Fruit fly (Drosophila melanogaster) whole organism, embryonic: ENCODE results near the gene CG32379.
A peak's percentile ranks its signal among the peaks of the same experiment; 100 is the strongest.

ENCODE experiments used
- Atf-2 ChIP-seq: fragments of 200-800 bp; sonication (Bioruptor generic); optimal IDR thresholded peaks from 2 replicates; lab custom pipeline; 2016; ENCODE audit warnings: missing biosample characterization, missing genetic modification characterization
- Blimp-1 ChIP-seq: fragments of 200-800 bp; sonication (Bioruptor generic); optimal IDR thresholded peaks from 3 replicates; lab custom pipeline; 2018; ENCODE audit warnings: missing biosample characterization, missing genetic modification characterization, mild to moderate bottlenecking, moderate library complexity, missing genetic modification reagents
- CG10267 ChIP-seq: fragments of 200-800 bp; sonication (Bioruptor generic); optimal IDR thresholded peaks from 2 replicates; lab custom pipeline; 2018; ENCODE audit warnings: missing biosample characterization, mild to moderate bottlenecking, missing genetic modification characterization, moderate library complexity
- CG10366 ChIP-seq: fragments of 200-800 bp; sonication (Bioruptor generic); IDR thresholded peaks from 2 replicates; pipeline ENCODE4 v1.3.6; 2022; ENCODE audit warnings: missing biosample characterization, missing genetic modification characterization
- CG10565 ChIP-seq: fragments of 200-800 bp; sonication (Bioruptor generic); optimal IDR thresholded peaks from 3 replicates; lab custom pipeline; 2016; ENCODE audit warnings: missing biosample characterization, mild to moderate bottlenecking, missing genetic modification characterization
- CG12236 ChIP-seq: fragments of 200-800 bp; sonication (Bioruptor generic); optimal IDR thresholded peaks from 2 replicates; lab custom pipeline; 2016; ENCODE audit warnings: missing biosample characterization, missing genetic modification characterization
- CG13287 ChIP-seq: fragments of 200-800 bp; sonication (Bioruptor generic); IDR thresholded peaks from 2 replicates; pipeline ENCODE4 v1.3.6; 2022; ENCODE audit warnings: missing biosample characterization, missing genetic modification characterization; ENCODE audit not compliant: partially characterized antibody
- CG14441 ChIP-seq: fragments of 200-800 bp; sonication (Bioruptor generic); IDR thresholded peaks from 2 replicates; pipeline ENCODE4 v1.3.6; 2022; ENCODE audit warnings: missing biosample characterization, missing genetic modification characterization
- CG18011 ChIP-seq: fragments of 200-800 bp; sonication (Bioruptor generic); optimal IDR thresholded peaks from 2 replicates; lab custom pipeline; 2017; ENCODE audit warnings: missing biosample characterization, missing genetic modification characterization, mild to moderate bottlenecking, moderate library complexity, missing genotype
- CG3065 ChIP-seq: fragments of 200-800 bp; sonication (Bioruptor generic); optimal IDR thresholded peaks from 2 replicates; lab custom pipeline; 2016; ENCODE audit warnings: missing biosample characterization, missing genetic modification characterization
- CG34376 ChIP-seq: fragments of 200-800 bp; sonication (Bioruptor generic); optimal IDR thresholded peaks from 2 replicates; lab custom pipeline; 2018; ENCODE audit warnings: missing biosample characterization, mild to moderate bottlenecking, missing genetic modification characterization
- CG5180 ChIP-seq: fragments of 200-800 bp; sonication (Bioruptor generic); optimal IDR thresholded peaks from 3 replicates; lab custom pipeline; 2017; ENCODE audit warnings: missing biosample characterization, missing genetic modification characterization, mild to moderate bottlenecking, moderate library complexity, missing genetic modification reagents
- CG6689 ChIP-seq: fragments of 200-800 bp; sonication (Bioruptor generic); IDR thresholded peaks from 2 replicates; pipeline ENCODE4 v1.3.6; 2022; ENCODE audit warnings: missing biosample characterization, missing genetic modification characterization
- CG6813 ChIP-seq: fragments of 200-800 bp; sonication (Bioruptor generic); optimal IDR thresholded peaks from 2 replicates; lab custom pipeline; 2017; ENCODE audit warnings: missing biosample characterization, missing genetic modification characterization, mild to moderate bottlenecking, moderate library complexity, missing genetic modification reagents
- CG7357 ChIP-seq: fragments of 200-800 bp; sonication (Bioruptor generic); IDR thresholded peaks from 3 replicates; pipeline ENCODE4 v1.3.6; 2022; ENCODE audit warnings: missing biosample characterization, missing genetic modification characterization
- CG8290 ChIP-seq, 3 experiments: fragments of 200-800 bp; sonication (Bioruptor generic); optimal IDR thresholded peaks; 2 replicates each; lab custom pipeline; 2016 to 2019; ENCODE audit warnings: missing biosample characterization in 3 of 3, missing genetic modification characterization in 3 of 3, mild to moderate bottlenecking in 2 of 3, moderate library complexity in 1 of 3
- CrebB ChIP-seq: fragments of 200-800 bp; sonication (Bioruptor generic); optimal IDR thresholded peaks from 3 replicates; lab custom pipeline; 2018; ENCODE audit warnings: missing biosample characterization, mild to moderate bottlenecking, missing genetic modification characterization
- Drgx ChIP-seq: fragments of 200-800 bp; sonication (Bioruptor generic); IDR thresholded peaks from 2 replicates; pipeline ENCODE4 v1.3.6; 2022; ENCODE audit warnings: missing biosample characterization, missing genetic modification characterization
- Fer1 ChIP-seq: fragments of 200-800 bp; sonication (Bioruptor generic); optimal IDR thresholded peaks from 2 replicates; lab custom pipeline; 2017; ENCODE audit warnings: missing biosample characterization, mild to moderate bottlenecking, missing genetic modification characterization
- GATAe ChIP-seq: fragments of 200-800 bp; sonication (Bioruptor generic); conservative IDR thresholded peaks from 2 replicates; pipeline ENCODE4 v1.3.6; 2022; ENCODE audit warnings: missing biosample characterization, missing genetic modification characterization
- HHEX ChIP-seq: fragments of 200-800 bp; sonication (Bioruptor generic); optimal IDR thresholded peaks from 3 replicates; lab custom pipeline; 2017; ENCODE audit warnings: missing biosample characterization, mild to moderate bottlenecking, missing genetic modification characterization, missing genetic modification reagents
- Hey ChIP-seq: fragments of 200-800 bp; sonication (Bioruptor generic); optimal IDR thresholded peaks from 3 replicates; lab custom pipeline; 2018; ENCODE audit warnings: missing biosample characterization, mild to moderate bottlenecking, missing genetic modification characterization
- Hmr ChIP-seq: fragments of 200-800 bp; sonication (Bioruptor generic); optimal IDR thresholded peaks from 3 replicates; lab custom pipeline; 2017; ENCODE audit warnings: mild to moderate bottlenecking, missing biosample characterization, missing genetic modification reagents, missing genetic modification characterization
- NC2β ChIP-seq: fragments of 200-800 bp; sonication (Bioruptor generic); optimal IDR thresholded peaks from 2 replicates; lab custom pipeline; 2016; ENCODE audit warnings: missing biosample characterization, missing genetic modification characterization
- Rfx ChIP-seq: fragments of 200-800 bp; sonication (Bioruptor generic); IDR thresholded peaks from 2 replicates; pipeline ENCODE4 v1.3.6; 2022; ENCODE audit warnings: missing biosample characterization, missing genetic modification characterization
- Side ChIP-seq: fragments of 200-800 bp; sonication (Bioruptor generic); optimal IDR thresholded peaks from 2 replicates; lab custom pipeline; 2016; ENCODE audit warnings: missing biosample characterization, missing genetic modification characterization
- bab2 ChIP-seq: fragments of 200-800 bp; sonication (Bioruptor generic); optimal IDR thresholded peaks from 2 replicates; lab custom pipeline; 2016; ENCODE audit warnings: missing biosample characterization, missing genetic modification characterization
- cg ChIP-seq: fragments of 200-800 bp; sonication (Bioruptor generic); optimal IDR thresholded peaks from 3 replicates; lab custom pipeline; 2019; ENCODE audit warnings: missing biosample characterization, mild to moderate bottlenecking, missing genetic modification characterization, moderate library complexity
- chinmo ChIP-seq: fragments of 200-800 bp; sonication (Bioruptor generic); IDR thresholded peaks from 4 replicates; pipeline ENCODE4 v1.3.6; 2022; ENCODE audit warnings: missing biosample characterization, missing genetic modification characterization; ENCODE audit not compliant: partially characterized antibody
- chn ChIP-seq: fragments of 200-800 bp; sonication (Bioruptor generic); optimal IDR thresholded peaks from 2 replicates; lab custom pipeline; 2016; ENCODE audit warnings: missing biosample characterization, missing genetic modification characterization
- ci ChIP-seq: fragments of 200-800 bp; sonication (Bioruptor generic); IDR thresholded peaks from 3 replicates; pipeline ENCODE4 v1.3.6; 2022; ENCODE audit warnings: missing biosample characterization, missing genetic modification characterization
- dimm ChIP-seq: fragments of 200-800 bp; sonication (Bioruptor generic); IDR thresholded peaks from 2 replicates; pipeline ENCODE4 v1.3.6; 2022; ENCODE audit warnings: missing biosample characterization, missing genetic modification characterization
- en ChIP-seq: fragments of 200-800 bp; sonication (Bioruptor generic); optimal IDR thresholded peaks from 2 replicates; lab custom pipeline; 2016; ENCODE audit warnings: missing biosample characterization, missing genetic modification characterization
- gcm ChIP-seq: fragments of 200-800 bp; sonication (Bioruptor generic); optimal IDR thresholded peaks from 2 replicates; lab custom pipeline; 2019; ENCODE audit warnings: missing biosample characterization, mild to moderate bottlenecking, missing genetic modification characterization, moderate library complexity
- gem ChIP-seq: fragments of 200-800 bp; sonication (Bioruptor generic); optimal IDR thresholded peaks from 2 replicates; lab custom pipeline; 2019; ENCODE audit warnings: missing biosample characterization, mild to moderate bottlenecking, missing genetic modification characterization, moderate library complexity
- insv ChIP-seq, 2 experiments: fragments of 200-800 bp; sonication (Bioruptor generic); optimal IDR thresholded peaks; 3 replicates each; lab custom pipeline; 2016 to 2018; ENCODE audit warnings: missing biosample characterization in 2 of 2, missing genetic modification characterization in 2 of 2
- lab ChIP-seq: fragments of 200-800 bp; sonication (Bioruptor generic); optimal IDR thresholded peaks from 3 replicates; lab custom pipeline; 2017; ENCODE audit warnings: missing biosample characterization, missing genetic modification characterization, mild to moderate bottlenecking, moderate library complexity, missing genetic modification reagents
- mirr ChIP-seq: fragments of 200-800 bp; sonication (Bioruptor generic); optimal IDR thresholded peaks from 3 replicates; lab custom pipeline; 2018; ENCODE audit warnings: missing biosample characterization, mild to moderate bottlenecking, missing genetic modification characterization
- p53 ChIP-seq: fragments of 200-800 bp; sonication (Bioruptor generic); optimal IDR thresholded peaks from 2 replicates; lab custom pipeline; 2016; ENCODE audit warnings: missing biosample characterization, missing genetic modification characterization
- pb ChIP-seq: fragments of 200-800 bp; sonication (Bioruptor generic); optimal IDR thresholded peaks from 3 replicates; lab custom pipeline; 2016; ENCODE audit warnings: missing biosample characterization, missing genetic modification characterization
- so ChIP-seq: fragments of 200-800 bp; sonication (Bioruptor generic); IDR thresholded peaks from 3 replicates; pipeline ENCODE4 v1.3.6; 2022; ENCODE audit warnings: missing biosample characterization, missing genetic modification characterization
- stwl ChIP-seq: fragments of 200-800 bp; sonication (Bioruptor generic); optimal IDR thresholded peaks from 3 replicates; lab custom pipeline; 2018; ENCODE audit warnings: missing biosample characterization, mild to moderate bottlenecking, missing genetic modification characterization, moderate library complexity
- zf30C ChIP-seq: fragments of 200-800 bp; sonication (Bioruptor generic); optimal IDR thresholded peaks from 3 replicates; lab custom pipeline; 2018; ENCODE audit warnings: missing biosample characterization, mild to moderate bottlenecking, missing genetic modification characterization
- zfh1 ChIP-seq: fragments of 200-800 bp; sonication (Bioruptor generic); IDR thresholded peaks from 3 replicates; pipeline ENCODE4 v1.3.6; 2022; ENCODE audit warnings: missing biosample characterization, missing genetic modification characterization

Gene CG32379

dm6 chr3L:7364717-7365278 is 31.4 kb upstream of the CG32379 start (continued):
- TF ChIP-seq cg (GFP tag; lab: Kevin White, UChicago) (peak; percentile 69), insv (GFP tag; optimal IDR thresholded peaks at IDR 0.05; lab: Kevin White, UChicago) (peak; percentile 59 to 96)

dm6 chr3L:7367798-7368678 is 28.1 kb upstream of the CG32379 start:
- TF ChIP-seq pb (GFP tag; lab: Kevin White, UChicago) (no peak), Hmr (peak; percentile 31), CG6689 (GFP tag; lab: Robert Waterston, UW) (peak; percentile 45; the same call in 1 of the 2 replicates), GATAe (GFP tag; lab: Robert Waterston, UW) (0 out of 2 replicates have a peak, but pooled peaks have one; percentile 31), bab2 (GFP tag; lab: Kevin White, UChicago) (peak; percentile 3), mirr (GFP tag; lab: Kevin White, UChicago) (peak; percentile 94), CG34376 (peak; percentile 80), CG3065 (GFP tag; lab: Kevin White, UChicago) (no peak), HHEX (GFP tag; lab: Kevin White, UChicago) (peak; percentile 57), chn (no peak), CG12236 (GFP tag; lab: Kevin White, UChicago) (no peak), ci (GFP tag; lab: Robert Waterston, UW) (peak; percentile 80; the same call in 2 of the 3 replicates), Blimp-1 (GFP tag; lab: Kevin White, UChicago) (peak; percentile 16), en (GFP tag; lab: Kevin White, UChicago) (peak; percentile 9), Drgx (GFP tag; lab: Robert Waterston, UW) (no peak), CG10565 (GFP tag; lab: Kevin White, UChicago) (no peak), so (peak; percentile 61; the same call in 1 of the 3 replicates), CG7357 (no peak), lab (GFP tag; lab: Kevin White, UChicago) (no peak), gcm (GFP tag; lab: Kevin White, UChicago) (peak; percentile 5), CG10366 (GFP tag; lab: Robert Waterston, UW) (peak; percentile 40; the same call in 1 of the 2 replicates), CG13287 (GFP tag; lab: Robert Waterston, UW) (0 out of 2 replicates have a peak, but pooled peaks have one; percentile 17), Fer1 (peak; percentile 18), CG14441 (GFP tag; lab: Robert Waterston, UW) (no peak), zf30C (peak; percentile 48), gem (peak; percentile 58), zfh1 (peak; percentile 47; the same call in 2 of the 3 replicates), CG8290 (GFP tag; optimal IDR thresholded peaks at IDR 0.05; lab: Kevin White, UChicago) (no peak), CG8290 (tag; optimal IDR thresholded peaks at IDR 0.05; lab: Kevin White, UChicago) (peak in 1 of 2 experiments; percentile 41), dimm (no peak), chinmo (GFP tag; lab: Robert Waterston, UW) (peak; percentile 81; the same call in 2 of the 4 replicates), Atf-2 (no peak), Side (no peak), CrebB (tag; lab: Kevin White, UChicago) (peak; percentile 16), p53 (no peak), NC2β (GFP tag; lab: Kevin White, UChicago) (no peak), stwl (tag; lab: Kevin White, UChicago) (no peak), CG10267 (tag; lab: Kevin White, UChicago) (no peak), CG6813 (peak; percentile 48), CG5180 (GFP tag; lab: Kevin White, UChicago) (no peak), Rfx (GFP tag; lab: Robert Waterston, UW) (peak; percentile 65), CG18011 (no peak), Hey (tag; lab: Kevin White, UChicago) (no peak)
